Fruit fly (Drosophila melanogaster): Measurements from ENCODE around the gene CG11555.
A peak's percentile ranks its signal among the peaks of the same experiment; 100 is the strongest.

The CG11555 gene

dm6 chr2L:286421-286820, 12.8 kb downstream of the CG11555 start (continued):
- TF ChIP-seq CG12219 (GFP tag; optimal IDR thresholded peaks at IDR 0.05) (peak; percentile 65), Ada2b (GFP tag; IDR thresholded peaks at IDR 0.05) (peak; percentile 67), CG32767 (GFP tag; IDR thresholded peaks at IDR 0.05) (no peak), Lpt (GFP tag; optimal IDR thresholded peaks at IDR 0.05) (no peak), gcm (GFP tag; optimal IDR thresholded peaks at IDR 0.05) (no peak), dpn (GFP tag; optimal IDR thresholded peaks at IDR 0.05) (peak; percentile 73 to 83), CG15269 (tag; optimal IDR thresholded peaks at IDR 0.05) (peak; percentile 74), CG14441 (GFP tag; IDR thresholded peaks at IDR 0.05) (peak; percentile 77), zfh2 (GFP tag; optimal IDR thresholded peaks at IDR 0.05) (peak; percentile 62), CG32532 (GFP tag; IDR thresholded peaks at IDR 0.05) (peak; percentile 84), CG30403 (GFP tag; optimal IDR thresholded peaks at IDR 0.05) (peak; percentile 64), CG13894 (tag; optimal IDR thresholded peaks at IDR 0.05) (peak; percentile 65), sr (GFP tag; IDR thresholded peaks at IDR 0.05) (peak; percentile 30; the same call in 1 of the 3 replicates), CG10321 (GFP tag; IDR thresholded peaks at IDR 0.05) (peak; percentile 38; the same call in 1 of the 2 replicates), gsb-n (tag; optimal IDR thresholded peaks at IDR 0.05) (no peak), CG2875 (GFP tag; optimal IDR thresholded peaks at IDR 0.05) (no peak), Ravus (GFP tag; IDR thresholded peaks at IDR 0.05) (no peak), CG17328 (GFP tag; IDR thresholded peaks at IDR 0.05) (peak; percentile 61), Hey (tag; optimal IDR thresholded peaks at IDR 0.05) (no peak), Dek (tag; optimal IDR thresholded peaks at IDR 0.05) (peak; percentile 63), CG9876 (GFP tag; optimal IDR thresholded peaks at IDR 0.05) (peak; percentile 63), tll (GFP tag; optimal IDR thresholded peaks at IDR 0.05) (no peak), tin (GFP tag; optimal IDR thresholded peaks at IDR 0.05) (peak; percentile 61), HLHmδ (GFP tag; optimal IDR thresholded peaks at IDR 0.05) (peak; percentile 19), cad (GFP tag; optimal IDR thresholded peaks at IDR 0.05) (no peak), dmrt11E (tag; optimal IDR thresholded peaks at IDR 0.05) (no peak), yki (optimal IDR thresholded peaks at IDR 0.05) (no peak), nerfin-1 (tag; optimal IDR thresholded peaks at IDR 0.05) (no peak), Hr3 (GFP tag; optimal IDR thresholded peaks at IDR 0.05) (peak; percentile 26), sens-2 (GFP tag; IDR thresholded peaks at IDR 0.05) (no peak), CG7839 (tag; optimal IDR thresholded peaks at IDR 0.05) (peak; percentile 73), lmd (GFP tag; IDR thresholded peaks at IDR 0.05) (peak; percentile 77), H2.0 (GFP tag; IDR thresholded peaks at IDR 0.05) (peak; percentile 62; the same call in 1 of the 2 replicates), bigmax (GFP tag; optimal IDR thresholded peaks at IDR 0.05) (no peak), CG4424 (GFP tag; optimal IDR thresholded peaks at IDR 0.05) (peak; percentile 29), CG10959 (GFP tag; IDR thresholded peaks at IDR 0.05) (0 out of 2 replicates have a peak, but pooled peaks have one; percentile 41), Hmr (GFP tag; optimal IDR thresholded peaks at IDR 0.05) (peak; percentile 85), CG12236 (GFP tag; optimal IDR thresholded peaks at IDR 0.05) (no peak), CG1603 (tag; optimal IDR thresholded peaks at IDR 0.05) (peak; percentile 57), NC2β (GFP tag; optimal IDR thresholded peaks at IDR 0.05) (peak; percentile 43), CG16815 (GFP tag; optimal IDR thresholded peaks at IDR 0.05) (no peak), klu (GFP tag; IDR thresholded peaks at IDR 0.05) (no peak), cwo (GFP tag; optimal IDR thresholded peaks at IDR 0.05) (peak; percentile 77), gt (GFP tag; IDR thresholded peaks at IDR 0.05) (no peak), CG7987 (GFP tag; optimal IDR thresholded peaks at IDR 0.05) (peak; percentile 41), CG7556 (GFP tag; optimal IDR thresholded peaks at IDR 0.05) (peak; percentile 30), CG10431 (GFP tag; optimal IDR thresholded peaks at IDR 0.05) (no peak), TFAM (GFP tag; optimal IDR thresholded peaks at IDR 0.05) (no peak), Atf3 (GFP tag; optimal IDR thresholded peaks at IDR 0.05) (no peak), otp (GFP tag; IDR thresholded peaks at IDR 0.05) (peak; percentile 64), bab2 (GFP tag; optimal IDR thresholded peaks at IDR 0.05) (peak; percentile 58), vfl (GFP tag; optimal IDR thresholded peaks at IDR 0.05) (peak; percentile 61)
